Worm (Caenorhabditis elegans) whole organism, young adult: Measurements from ENCODE around the gene Y41D4B.17.
A peak's percentile ranks its signal among the peaks of the same experiment; 100 is the strongest.

Source experiments
- B0035.1 ChIP-seq: sonication (generic microtip); optimal IDR thresholded peaks from 2 replicates; lab custom pipeline; 2016; ENCODE audit warnings: missing genetic modification characterization, mild to moderate bottlenecking, missing compliant biosample characterization, missing genotype, missing genetic modification reagents
- B0261.1 ChIP-seq: sonication (generic microtip); optimal IDR thresholded peaks from 2 replicates; lab custom pipeline; 2016; ENCODE audit warnings: mild to moderate bottlenecking, missing genetic modification characterization, moderate library complexity, missing compliant biosample characterization
- F37B4.10 ChIP-seq: fragments of 200-800 bp; sonication (Bioruptor generic); IDR thresholded peaks from 2 replicates; pipeline ENCODE4 v1.3.6; 2022; ENCODE audit warnings: missing genetic modification characterization, missing compliant biosample characterization
- F39B2.1 ChIP-seq: fragments of 200-800 bp; sonication (Bioruptor generic); IDR thresholded peaks from 2 replicates; pipeline ENCODE4 v1.3.6; 2022; ENCODE audit warnings: missing genetic modification reagents, missing genetic modification characterization, missing compliant biosample characterization
- F49E8.2 ChIP-seq: sonication (generic microtip); optimal IDR thresholded peaks from 3 replicates; lab custom pipeline; 2017; ENCODE audit warnings: missing genetic modification characterization, mild to moderate bottlenecking, missing compliant biosample characterization, antibody characterized with exemption, moderate library complexity; ENCODE audit not compliant: insufficient read depth
- T07F8.4 ChIP-seq: sonication (generic microtip); optimal IDR thresholded peaks from 2 replicates; lab custom pipeline; 2016; ENCODE audit warnings: mild to moderate bottlenecking, missing genetic modification characterization, moderate library complexity, missing compliant biosample characterization
- T26A5.8 ChIP-seq: sonication (generic microtip); optimal IDR thresholded peaks from 2 replicates; lab custom pipeline; 2016; ENCODE audit warnings: missing genetic modification characterization, missing compliant biosample characterization
- Y53G8AR.9 ChIP-seq: fragments of 200-800 bp; sonication (Bioruptor generic); conservative IDR thresholded peaks from 2 replicates; pipeline ENCODE4 v1.3.6; 2022; ENCODE audit warnings: missing genetic modification reagents, missing genetic modification characterization, missing compliant biosample characterization
- Y56A3A.18 ChIP-seq: fragments of 200-800 bp; sonication (Bioruptor generic); IDR thresholded peaks from 2 replicates; pipeline ENCODE4 v1.3.6; 2022; ENCODE audit warnings: missing genetic modification reagents, missing genetic modification characterization, missing compliant biosample characterization
- Y79H2A.3 ChIP-seq: fragments of 200-800 bp; sonication (Bioruptor generic); conservative IDR thresholded peaks from 2 replicates; pipeline ENCODE4 v1.3.6; 2022; ENCODE audit warnings: missing genetic modification reagents, missing genetic modification characterization, missing compliant biosample characterization
- Y95B8A.8 ChIP-seq: fragments of 200-800 bp; sonication (Bioruptor generic); IDR thresholded peaks from 2 replicates; pipeline ENCODE4 v1.3.6; 2022; ENCODE audit warnings: missing genetic modification reagents, missing genetic modification characterization, missing compliant biosample characterization
- akir-1 ChIP-seq: fragments of 200-800 bp; sonication (Bioruptor generic); optimal IDR thresholded peaks from 2 replicates; lab custom pipeline; 2018; ENCODE audit warnings: mild to moderate bottlenecking, missing genetic modification characterization, moderate library complexity, missing compliant biosample characterization
- ama-1 ChIP-seq, 3 experiments: fragments of 150-350 bp in 1 of 3; sonication (generic microtip) in 2 of 3; optimal IDR thresholded peaks; 2 replicates each; lab custom pipeline; 2014 to 2018; ENCODE audit warnings: missing biosample characterization in 2 of 3, missing genetic modification characterization in 2 of 3, missing genetic modification reagents in 2 of 3
- atf-7 ChIP-seq: sonication (generic microtip); optimal IDR thresholded peaks from 2 replicates; lab custom pipeline; 2017; ENCODE audit warnings: mild to moderate bottlenecking, missing genetic modification characterization, missing compliant biosample characterization
- attf-5 ChIP-seq: fragments of 200-800 bp; sonication (Bioruptor generic); optimal IDR thresholded peaks from 2 replicates; lab custom pipeline; 2018; ENCODE audit warnings: mild to moderate bottlenecking, missing genetic modification characterization, missing compliant biosample characterization
- attf-6 ChIP-seq: fragments of 200-800 bp; sonication (Bioruptor generic); IDR thresholded peaks from 2 replicates; pipeline ENCODE4 v1.3.6; 2022; ENCODE audit warnings: missing genetic modification reagents, missing genetic modification characterization, missing compliant biosample characterization
- bed-1 ChIP-seq: fragments of 200-800 bp; sonication (Bioruptor generic); IDR thresholded peaks from 2 replicates; pipeline ENCODE4 v1.3.6; 2022; ENCODE audit warnings: missing genetic modification reagents, missing genetic modification characterization, missing compliant biosample characterization
- bed-2 ChIP-seq: fragments of 200-800 bp; sonication (Bioruptor generic); IDR thresholded peaks from 2 replicates; pipeline ENCODE4 v1.3.6; 2022; ENCODE audit warnings: missing genetic modification reagents, missing genetic modification characterization, missing compliant biosample characterization
- ccch-3 ChIP-seq: fragments of 200-800 bp; sonication (Bioruptor generic); optimal IDR thresholded peaks from 2 replicates; lab custom pipeline; 2018; ENCODE audit warnings: mild to moderate bottlenecking, missing genetic modification characterization, missing compliant biosample characterization
- cebp-2 ChIP-seq: fragments of 200-800 bp; sonication (Bioruptor generic); IDR thresholded peaks from 2 replicates; pipeline ENCODE4 v1.3.6; 2022; ENCODE audit warnings: missing genetic modification characterization, missing compliant biosample characterization
- ceh-91 ChIP-seq: fragments of 200-800 bp; sonication (Bioruptor generic); IDR thresholded peaks from 2 replicates; pipeline ENCODE4 v1.3.6; 2022; ENCODE audit warnings: missing genetic modification reagents, missing genetic modification characterization, missing compliant biosample characterization
- chd-7 ChIP-seq: sonication (generic microtip); optimal IDR thresholded peaks from 2 replicates; lab custom pipeline; 2016; ENCODE audit warnings: mild to moderate bottlenecking, missing genetic modification characterization, moderate library complexity, missing compliant biosample characterization
- egrh-3 ChIP-seq: fragments of 200-800 bp; sonication (Bioruptor generic); IDR thresholded peaks from 2 replicates; pipeline ENCODE4 v1.3.6; 2022; ENCODE audit warnings: missing genetic modification reagents, missing genetic modification characterization, missing compliant biosample characterization
- fkh-3 ChIP-seq: sonication (generic microtip); optimal IDR thresholded peaks from 2 replicates; lab custom pipeline; 2016; ENCODE audit warnings: mild to moderate bottlenecking, missing genetic modification characterization, missing compliant biosample characterization
- him-1 ChIP-seq: sonication (generic microtip); optimal IDR thresholded peaks from 2 replicates; lab custom pipeline; 2016; ENCODE audit warnings: missing genotype, missing genetic modification reagents, missing genetic modification characterization, missing compliant biosample characterization
- hlh-12 ChIP-seq: sonication (generic microtip); optimal IDR thresholded peaks from 2 replicates; lab custom pipeline; 2016; ENCODE audit warnings: missing genetic modification characterization, missing compliant biosample characterization
- hmg-1.2 ChIP-seq: fragments of 200-800 bp; sonication (Bioruptor generic); IDR thresholded peaks from 2 replicates; pipeline ENCODE4 v1.3.6; 2022; ENCODE audit warnings: missing genetic modification reagents, missing genetic modification characterization, missing compliant biosample characterization
- hmg-20 ChIP-seq: fragments of 200-800 bp; sonication (Bioruptor generic); IDR thresholded peaks from 2 replicates; pipeline ENCODE4 v1.3.6; 2022; ENCODE audit warnings: missing genetic modification reagents, missing genetic modification characterization, missing compliant biosample characterization
- hrde-1 ChIP-seq: sonication (generic microtip); optimal IDR thresholded peaks from 2 replicates; lab custom pipeline; 2016; ENCODE audit warnings: missing genetic modification characterization, mild to moderate bottlenecking, missing compliant biosample characterization, moderate library complexity, missing genotype, missing genetic modification reagents, borderline replicate concordance
- hsf-1 ChIP-seq: fragments of 200-800 bp; sonication (Bioruptor generic); IDR thresholded peaks from 2 replicates; pipeline ENCODE4 v1.3.6; 2022; ENCODE audit warnings: missing genetic modification reagents, missing genetic modification characterization, missing compliant biosample characterization
- let-526 ChIP-seq: fragments of 200-800 bp; sonication (Bioruptor generic); IDR thresholded peaks from 2 replicates; pipeline ENCODE4 v1.3.6; 2022; ENCODE audit warnings: missing genetic modification reagents, missing genetic modification characterization, missing compliant biosample characterization
- lin-26 ChIP-seq: fragments of 200-800 bp; sonication (Bioruptor generic); IDR thresholded peaks from 2 replicates; pipeline ENCODE4 v1.3.6; 2022; ENCODE audit warnings: missing genetic modification reagents, missing genetic modification characterization, missing compliant biosample characterization
- madf-8 ChIP-seq: fragments of 200-800 bp; sonication (Bioruptor generic); conservative IDR thresholded peaks from 2 replicates; pipeline ENCODE4 v1.3.6; 2022; ENCODE audit warnings: missing genetic modification reagents, missing genetic modification characterization, missing compliant biosample characterization
- mcd-1 ChIP-seq: fragments of 200-800 bp; sonication (Bioruptor generic); IDR thresholded peaks from 2 replicates; pipeline ENCODE4 v1.3.6; 2022; ENCODE audit warnings: missing genetic modification reagents, missing genetic modification characterization, missing compliant biosample characterization
- nhr-120 ChIP-seq: fragments of 200-800 bp; sonication (Bioruptor generic); IDR thresholded peaks from 2 replicates; pipeline ENCODE4 v1.3.6; 2022; ENCODE audit warnings: missing genetic modification characterization, missing compliant biosample characterization
- nhr-90 ChIP-seq: sonication (generic microtip); optimal IDR thresholded peaks from 2 replicates; lab custom pipeline; 2016; ENCODE audit warnings: missing genotype, mild to moderate bottlenecking, missing genetic modification characterization, missing compliant biosample characterization
- sea-2 ChIP-seq: fragments of 200-800 bp; sonication (Bioruptor generic); IDR thresholded peaks from 2 replicates; pipeline ENCODE4 v1.3.6; 2022; ENCODE audit warnings: missing genetic modification characterization, missing compliant biosample characterization
- snpc-1.3 ChIP-seq: sonication (generic microtip); optimal IDR thresholded peaks from 2 replicates; lab custom pipeline; 2017; ENCODE audit warnings: missing genetic modification characterization, mild to moderate bottlenecking, missing compliant biosample characterization, antibody characterized with exemption, moderate library complexity, missing genotype, missing genetic modification reagents; ENCODE audit not compliant: insufficient read depth
- tbp1 ChIP-seq: fragments of 200-800 bp; sonication (Bioruptor generic); optimal IDR thresholded peaks from 2 replicates; lab custom pipeline; 2018; ENCODE audit warnings: mild to moderate bottlenecking, missing genetic modification characterization, missing compliant biosample characterization
- tbx-9 ChIP-seq: sonication (generic microtip); optimal IDR thresholded peaks from 2 replicates; lab custom pipeline; 2016; ENCODE audit warnings: borderline replicate concordance, missing genetic modification characterization, inconsistent platforms, missing compliant biosample characterization
- tlf-1 ChIP-seq: fragments of 200-800 bp; sonication (Bioruptor generic); optimal IDR thresholded peaks from 2 replicates; lab custom pipeline; 2018; ENCODE audit warnings: mild to moderate bottlenecking, missing genetic modification characterization, missing compliant biosample characterization
- unc-130 ChIP-seq: sonication (generic microtip); optimal IDR thresholded peaks from 2 replicates; lab custom pipeline; 2016; ENCODE audit warnings: missing genetic modification reagents, missing genetic modification characterization, missing compliant biosample characterization
- zfh-2 ChIP-seq: fragments of 200-800 bp; sonication (Bioruptor generic); conservative IDR thresholded peaks from 2 replicates; pipeline ENCODE4 v1.3.6; 2022; ENCODE audit warnings: missing genetic modification reagents, missing genetic modification characterization, missing compliant biosample characterization
- ztf-22 ChIP-seq: fragments of 200-800 bp; sonication (Bioruptor generic); optimal IDR thresholded peaks from 2 replicates; lab custom pipeline; 2018; ENCODE audit warnings: mild to moderate bottlenecking, missing genetic modification characterization, moderate library complexity, missing compliant biosample characterization

Y41D4B.17 gene

DNA sequence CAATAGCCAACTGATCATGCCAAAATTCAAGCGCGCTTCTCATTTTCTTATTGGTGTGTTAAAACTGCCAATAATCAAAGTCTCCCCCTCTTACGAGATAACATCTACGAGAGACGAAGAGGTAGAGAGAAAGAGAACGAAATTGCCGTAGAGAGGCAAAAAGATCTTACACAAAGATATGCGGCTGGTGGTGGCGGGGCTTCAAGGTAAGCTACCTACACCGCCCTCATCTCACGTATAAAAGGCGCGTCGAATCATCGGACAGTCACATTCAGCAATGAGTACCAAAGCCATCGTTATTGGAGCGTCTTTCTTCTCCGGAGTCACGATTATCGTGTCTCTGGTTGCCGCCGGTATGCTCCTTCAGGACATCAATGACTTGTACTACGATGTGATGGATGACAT is 11.4 kb upstream of the Y41D4B.17 start, which contains the start of gene col-107:
Gene col-107, plus strand, starts transcription at position 265 of the 405 bp plus-strand sequence.
- TF ChIP-seq tbp1 (GFP tag; lab: Kevin White, UChicago) (no peak), ccch-3 (GFP tag; lab: Kevin White, UChicago) (no peak), ama-1 (optimal IDR thresholded peaks at IDR 0.05; lab: Kevin White, UChicago) (no peak), ama-1 (GFP tag; optimal IDR thresholded peaks at IDR 0.05; lab: Kevin White, UChicago) (no peak), Y79H2A.3 (no peak), snpc-1.3 (no peak)

DNA sequence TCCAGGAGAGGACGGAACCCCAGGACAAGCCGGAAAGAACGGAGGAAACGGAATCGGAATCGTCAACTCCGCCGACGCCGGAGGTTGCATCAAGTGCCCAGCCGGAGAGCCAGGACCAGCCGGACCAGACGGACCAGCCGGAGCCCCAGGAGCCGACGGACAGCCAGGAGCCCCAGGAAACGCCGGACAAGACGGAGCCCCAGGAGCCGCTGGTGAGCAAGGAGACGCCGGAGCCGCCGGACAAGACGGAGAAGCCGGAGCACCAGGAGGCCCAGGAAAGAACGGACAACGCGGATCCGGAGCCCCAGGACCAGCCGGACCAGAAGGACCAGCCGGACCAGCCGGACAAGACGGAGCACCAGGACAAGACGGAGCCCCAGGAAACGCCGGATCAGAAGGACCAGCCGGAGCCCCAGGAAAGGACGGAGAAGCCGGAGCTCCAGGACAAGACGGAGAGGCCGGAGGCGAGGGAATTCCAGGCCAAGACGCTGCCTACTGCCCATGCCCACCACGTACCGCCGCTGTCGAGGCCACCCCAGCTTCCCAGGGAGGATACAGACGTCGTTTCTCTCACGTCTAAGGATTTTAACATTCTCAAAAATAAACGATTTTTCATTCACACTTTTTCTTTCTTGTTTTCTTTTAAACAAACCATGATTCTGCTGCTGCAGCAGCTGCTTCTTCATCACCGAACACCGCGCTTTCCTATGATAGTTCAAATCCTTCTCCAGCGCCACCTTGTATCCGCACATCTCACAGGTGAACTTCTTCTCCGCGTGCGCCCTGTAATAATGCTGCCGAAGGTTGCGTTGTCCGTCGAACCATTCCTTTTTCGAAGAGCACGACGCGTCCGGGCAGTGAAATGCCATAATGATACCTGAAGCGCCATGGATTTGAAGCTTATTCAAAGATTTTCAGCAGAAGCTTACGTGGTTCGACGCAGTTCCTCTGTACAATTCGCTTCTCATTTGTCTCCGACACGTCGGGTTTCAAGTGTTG is 10.5 kb upstream of the Y41D4B.17 start:
- TF ChIP-seq sea-2 (no peak), lin-26 (GFP tag; lab: Robert Waterston, UW) (0 out of 2 replicates have a peak, but pooled peaks have one; percentile 36), tbx-9 (tag; lab: Kevin White, UChicago) (no peak), hsf-1 (no peak), T26A5.8 (tag; lab: Kevin White, UChicago) (no peak), fkh-3 (tag; lab: Kevin White, UChicago) (no peak), hrde-1 (tag; lab: Kevin White, UChicago) (no peak), bed-2 (GFP tag; lab: Robert Waterston, UW) (no peak), nhr-120 (GFP tag; lab: Robert Waterston, UW) (no peak), Y56A3A.18 (GFP tag; lab: Robert Waterston, UW) (0 out of 2 replicates have a peak, but pooled peaks have one; percentile 46), hlh-12 (tag; lab: Kevin White, UChicago) (no peak), unc-130 (GFP tag; lab: Kevin White, UChicago) (no peak), zfh-2 (GFP tag; lab: Robert Waterston, UW) (peak; percentile 97), attf-6 (no peak), egrh-3 (GFP tag; lab: Robert Waterston, UW) (peak; percentile 99), B0261.1 (tag; lab: Kevin White, UChicago) (no peak), bed-1 (no peak), F37B4.10 (GFP tag; lab: Robert Waterston, UW) (no peak), chd-7 (tag; lab: Kevin White, UChicago) (peak; percentile 6), tlf-1 (GFP tag; lab: Kevin White, UChicago) (no peak), F39B2.1 (GFP tag; lab: Robert Waterston, UW) (no peak), F49E8.2 (tag; lab: Kevin White, UChicago) (no peak), mcd-1 (peak; percentile 43; the same call in 1 of the 2 replicates), madf-8 (GFP tag; lab: Robert Waterston, UW) (no peak), attf-5 (GFP tag; lab: Kevin White, UChicago) (no peak)

DNA sequence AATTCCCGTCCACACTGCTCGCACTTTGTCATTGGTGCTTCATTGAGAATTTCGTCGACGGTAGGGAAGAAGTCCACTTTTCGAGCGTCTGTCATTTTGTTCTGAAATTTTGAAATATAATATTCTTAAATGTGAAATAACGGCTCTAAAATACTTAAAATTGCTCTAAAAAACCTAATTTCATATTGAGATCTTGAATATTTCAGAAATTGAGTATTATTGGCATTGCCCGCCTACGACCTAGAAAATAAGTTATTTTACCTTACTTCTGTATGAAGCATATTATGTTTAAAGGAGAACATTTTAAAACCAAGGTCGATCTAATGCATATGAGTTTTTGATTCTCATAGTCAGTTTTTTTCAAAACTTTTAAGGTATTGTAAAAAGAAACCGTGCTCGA is 9.8 kb upstream of the Y41D4B.17 start, which contains the start of gene C34H4.5:
Gene C34H4.5, minus strand, starts transcription at position 101 of the 400 bp plus-strand sequence.
- no peak for TF ChIP-seq atf-7 (tag; lab: Kevin White, UChicago)
- no peak for TF ChIP-seq let-526 (GFP tag; lab: Robert Waterston, UW)
- no peak for TF ChIP-seq snpc-1.3
- no peak for TF ChIP-seq lin-26 (GFP tag; lab: Robert Waterston, UW)
- TF ChIP-seq B0035.1 (tag; lab: Kevin White, UChicago) = no peak
- TF ChIP-seq Y53G8AR.9 (GFP tag; lab: Robert Waterston, UW) = no peak
- TF ChIP-seq chd-7 (tag; lab: Kevin White, UChicago) = no peak
- TF ChIP-seq ceh-91 (GFP tag; lab: Robert Waterston, UW) = no peak
- TF ChIP-seq T07F8.4 = no peak
- no peak for TF ChIP-seq him-1
- TF ChIP-seq nhr-90 = no peak
- TF ChIP-seq F37B4.10 (GFP tag; lab: Robert Waterston, UW) = no peak
- TF ChIP-seq Y95B8A.8 (GFP tag; lab: Robert Waterston, UW) = no peak
- TF ChIP-seq ztf-22 (GFP tag; lab: Kevin White, UChicago) = no peak
- TF ChIP-seq hmg-1.2 = no peak
- TF ChIP-seq hmg-20 (GFP tag; lab: Robert Waterston, UW) = no peak
- TF ChIP-seq akir-1 (GFP tag; lab: Kevin White, UChicago) = no peak
- no peak for TF ChIP-seq cebp-2
